Worm (Caenorhabditis elegans) whole organism, late embryonic: ENCODE data around the gene str-93.

Experiments
- ahr-1 ChIP-seq: sonication (generic microtip); optimal IDR thresholded peaks from 2 replicates; lab custom pipeline; 2016; ENCODE audit warnings: missing genetic modification characterization, missing compliant biosample characterization
- ceh-18 ChIP-seq: sonication (generic microtip); optimal IDR thresholded peaks from 2 replicates; lab custom pipeline; 2016; ENCODE audit warnings: missing genetic modification characterization, missing compliant biosample characterization
- ceh-19 ChIP-seq: fragments of 200-800 bp; sonication (Bioruptor generic); optimal IDR thresholded peaks from 2 replicates; lab custom pipeline; 2018; ENCODE audit warnings: mild to moderate bottlenecking, missing genetic modification characterization, missing compliant biosample characterization
- ceh-2 ChIP-seq: sonication (generic microtip); optimal IDR thresholded peaks from 2 replicates; lab custom pipeline; 2016; ENCODE audit warnings: missing genotype, missing genetic modification characterization, missing compliant biosample characterization
- ceh-24 ChIP-seq: sonication (generic microtip); optimal IDR thresholded peaks from 2 replicates; lab custom pipeline; 2016; ENCODE audit warnings: mild to moderate bottlenecking, missing genetic modification characterization, missing compliant biosample characterization
- dmd-4 ChIP-seq: sonication (generic microtip); optimal IDR thresholded peaks from 2 replicates; lab custom pipeline; 2016; ENCODE audit warnings: borderline replicate concordance, missing genetic modification characterization, missing compliant biosample characterization
- dve-1 ChIP-seq: sonication (generic microtip); optimal IDR thresholded peaks from 2 replicates; lab custom pipeline; 2017; ENCODE audit warnings: antibody characterized with exemption, mild to moderate bottlenecking, missing genetic modification characterization, missing compliant biosample characterization
- fax-1 ChIP-seq: sonication (generic microtip); optimal IDR thresholded peaks from 2 replicates; lab custom pipeline; 2016; ENCODE audit warnings: missing genotype, missing genetic modification characterization, missing compliant biosample characterization
- hlh-15 ChIP-seq: sonication (generic microtip); optimal IDR thresholded peaks from 2 replicates; lab custom pipeline; 2016; ENCODE audit warnings: missing genetic modification characterization, missing compliant biosample characterization
- nfya-1 ChIP-seq: sonication (generic microtip); optimal IDR thresholded peaks from 2 replicates; lab custom pipeline; 2017; ENCODE audit warnings: missing genetic modification characterization, mild to moderate bottlenecking, missing compliant biosample characterization, antibody characterized with exemption, moderate library complexity
- odd-2 ChIP-seq: sonication (generic microtip); optimal IDR thresholded peaks from 2 replicates; lab custom pipeline; 2017; ENCODE audit warnings: antibody characterized with exemption, mild to moderate bottlenecking, missing genetic modification characterization, missing compliant biosample characterization
- pax-1 ChIP-seq: fragments of 150-350 bp; optimal IDR thresholded peaks from 2 replicates; lab custom pipeline; 2014; ENCODE audit warnings: missing biosample characterization, missing genetic modification characterization
- pha-4 ChIP-seq: fragments of 150-350 bp; optimal IDR thresholded peaks from 2 replicates; lab custom pipeline; 2018; ENCODE audit warnings: missing biosample characterization, missing genetic modification reagents, missing genetic modification characterization
- pros-1 ChIP-seq: fragments of 150-350 bp; optimal IDR thresholded peaks from 2 replicates; lab custom pipeline; 2014; ENCODE audit warnings: missing biosample characterization, missing genetic modification reagents, missing genetic modification characterization
- sdc-2 ChIP-seq: sonication (generic microtip); optimal IDR thresholded peaks from 2 replicates; lab custom pipeline; 2016; ENCODE audit warnings: missing genotype, missing genetic modification characterization, missing compliant biosample characterization
- sox-2 ChIP-seq: fragments of 200-800 bp; sonication (Bioruptor generic); IDR thresholded peaks from 2 replicates; pipeline ENCODE4 v1.3.6; 2022; ENCODE audit warnings: missing genetic modification reagents, missing genetic modification characterization, missing compliant biosample characterization
- sox-4 ChIP-seq: sonication (generic microtip); optimal IDR thresholded peaks from 2 replicates; lab custom pipeline; 2017; ENCODE audit warnings: mild to moderate bottlenecking, missing genetic modification characterization, inconsistent platforms, missing compliant biosample characterization
- zip-5 ChIP-seq: sonication (generic microtip); optimal IDR thresholded peaks from 2 replicates; lab custom pipeline; 2016; ENCODE audit warnings: missing genetic modification characterization, missing compliant biosample characterization

str-93 gene

DNA sequence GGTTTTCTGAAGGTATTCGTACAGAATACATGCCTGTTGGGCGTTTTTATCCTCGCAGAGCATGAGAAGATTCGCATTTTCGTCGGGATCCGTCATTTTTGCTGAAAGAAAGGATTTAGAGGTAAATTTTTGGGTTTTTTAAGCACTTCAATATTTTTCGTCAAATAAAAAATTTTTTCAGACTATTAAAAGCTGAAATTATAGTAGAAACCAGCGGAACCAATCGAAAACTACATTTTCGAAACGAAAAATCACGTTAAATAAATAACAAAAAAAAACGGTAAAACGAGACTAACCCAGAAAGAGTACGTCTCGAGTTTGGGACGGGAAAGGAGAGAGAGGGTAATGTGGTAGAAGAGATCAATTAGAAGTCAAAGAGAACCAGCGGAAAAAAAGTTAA lies 22.8 kb downstream of the str-93 start, which contains the start of gene fbxa-192:
fbxa-192 (minus strand) TSS at position 101 of the 400 bp plus-strand sequence.
- TF ChIP-seq ceh-18 (no peak), pax-1 (tag; lab: Kevin White, UChicago) (no peak), hlh-15 (tag; lab: Kevin White, UChicago) (no peak), dve-1 (tag; lab: Kevin White, UChicago) (no peak), pha-4 (no peak), sox-2 (GFP tag; lab: Robert Waterston, UW) (no peak)

ce11 chrV:17628566-17628965 lies 44.7 kb downstream of the str-93 start, which contains the start of gene F57G4.10:
Gene F57G4.10, plus strand, starts transcription at chrV:17628866.
- TF ChIP-seq odd-2 = no peak
- TF ChIP-seq nfya-1 (tag; lab: Kevin White, UChicago) = no peak

- TF ChIP-seq dmd-4 (tag; lab: Kevin White, UChicago) (no peak), zip-5 (tag; lab: Kevin White, UChicago) (no peak)
These were observed 48.3 kb downstream of the str-93 start, which contains the start of gene F57G4.11 for ce11 chrV:17624906-17625305. Gene F57G4.11, plus strand, starts transcription at chrV:17625206.

DNA sequence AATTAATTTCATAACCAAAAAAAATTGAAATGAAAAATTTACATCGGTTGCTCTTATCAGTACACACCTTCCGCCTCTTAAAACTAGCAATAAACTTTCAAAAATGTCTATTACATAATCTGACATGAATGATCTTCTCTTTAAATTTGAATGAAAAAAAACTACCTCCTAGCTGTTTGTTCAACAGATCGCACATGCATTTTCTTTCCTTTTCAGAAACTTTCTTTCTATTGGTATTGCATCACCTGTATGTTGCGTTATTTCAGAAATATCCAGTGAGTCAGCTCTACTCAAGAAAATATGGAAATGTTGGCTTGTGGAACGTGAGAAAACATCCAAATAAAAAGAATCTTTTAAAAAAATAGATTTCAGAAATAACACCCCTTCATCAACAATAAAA lies 50.0 kb downstream of the str-93 start, which contains the start of gene F57G4.1:
F57G4.1 (plus strand) TSS at position 301 of the 400 bp plus-strand sequence.
- TF ChIP-seq ceh-19 (GFP tag; lab: Kevin White, UChicago) (no peak), fax-1 (tag; lab: Kevin White, UChicago) (no peak), pros-1 (tag; lab: Kevin White, UChicago) (no peak), sox-4 (tag; lab: Kevin White, UChicago) (no peak), ceh-2 (tag; lab: Kevin White, UChicago) (no peak), ahr-1 (tag; lab: Kevin White, UChicago) (no peak), zip-5 (tag; lab: Kevin White, UChicago) (no peak), sdc-2 (tag; lab: Kevin White, UChicago) (no peak), ceh-24 (no peak)
